Worm (Caenorhabditis elegans): ENCODE data around the gene Y55F3AM.11.

Y55F3AM.11 gene

DNA sequence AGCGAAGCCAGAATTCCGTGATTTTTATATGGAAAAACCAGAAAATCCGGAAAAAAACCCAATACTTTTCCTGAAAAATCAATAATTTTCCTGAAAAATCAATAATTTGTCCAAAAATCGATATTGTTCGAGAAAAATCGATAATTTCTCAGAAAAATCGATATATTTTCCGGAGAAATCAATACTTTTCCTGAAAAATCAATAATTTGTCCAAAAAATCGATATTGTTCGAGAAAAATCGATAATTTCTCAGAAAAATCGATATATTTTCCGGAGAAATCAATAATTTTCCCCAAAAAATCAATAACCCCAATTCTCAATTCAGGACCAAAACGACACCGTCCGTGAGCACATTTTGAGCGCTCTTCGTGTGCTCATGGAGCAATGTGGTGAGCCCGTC is 43.7 kb downstream of the Y55F3AM.11 start:
- peak; percentile 97 for TF ChIP-seq ceh-28 (tag; optimal IDR thresholded peaks at IDR 0.05)
- no peak for TF ChIP-seq nhr-237 (tag; optimal IDR thresholded peaks at IDR 0.05)

DNA sequence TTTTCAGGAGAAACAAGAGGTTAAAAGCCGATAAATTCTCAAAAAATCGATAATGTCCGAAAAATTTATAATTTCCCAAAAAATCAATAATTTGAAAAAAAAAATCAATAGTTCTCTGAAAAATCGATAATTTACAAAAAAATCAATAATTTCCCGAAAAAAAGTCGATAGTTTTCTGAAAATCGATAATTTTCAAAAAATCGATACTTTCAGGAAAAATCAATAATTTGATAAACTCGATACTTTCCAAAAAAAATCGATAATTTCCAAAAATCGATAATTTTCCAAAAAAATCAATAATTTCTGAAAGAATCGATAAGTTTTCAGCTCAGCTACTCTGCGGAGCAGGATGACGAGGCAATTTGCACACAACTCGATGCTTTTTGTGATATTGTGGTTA is 44.5 kb downstream of the Y55F3AM.11 start:
- peak; percentile 99 for TF ChIP-seq ceh-28 (tag; optimal IDR thresholded peaks at IDR 0.05)
- TF ChIP-seq elt-2 (tag; optimal IDR thresholded peaks at IDR 0.05), result no peak

ce11 chrIV:998914-999313 is 45.3 kb downstream of the Y55F3AM.11 start, which contains the start of gene Y55F3AM.5:
Gene Y55F3AM.5 (plus strand): TSS chrIV:999214.
- no peak for TF ChIP-seq nhr-23 (tag; optimal IDR thresholded peaks at IDR 0.05)
- no peak for TF ChIP-seq nhr-76 (tag; optimal IDR thresholded peaks at IDR 0.05)
- TF ChIP-seq egl-27 (tag; optimal IDR thresholded peaks at IDR 0.05), result no peak

DNA sequence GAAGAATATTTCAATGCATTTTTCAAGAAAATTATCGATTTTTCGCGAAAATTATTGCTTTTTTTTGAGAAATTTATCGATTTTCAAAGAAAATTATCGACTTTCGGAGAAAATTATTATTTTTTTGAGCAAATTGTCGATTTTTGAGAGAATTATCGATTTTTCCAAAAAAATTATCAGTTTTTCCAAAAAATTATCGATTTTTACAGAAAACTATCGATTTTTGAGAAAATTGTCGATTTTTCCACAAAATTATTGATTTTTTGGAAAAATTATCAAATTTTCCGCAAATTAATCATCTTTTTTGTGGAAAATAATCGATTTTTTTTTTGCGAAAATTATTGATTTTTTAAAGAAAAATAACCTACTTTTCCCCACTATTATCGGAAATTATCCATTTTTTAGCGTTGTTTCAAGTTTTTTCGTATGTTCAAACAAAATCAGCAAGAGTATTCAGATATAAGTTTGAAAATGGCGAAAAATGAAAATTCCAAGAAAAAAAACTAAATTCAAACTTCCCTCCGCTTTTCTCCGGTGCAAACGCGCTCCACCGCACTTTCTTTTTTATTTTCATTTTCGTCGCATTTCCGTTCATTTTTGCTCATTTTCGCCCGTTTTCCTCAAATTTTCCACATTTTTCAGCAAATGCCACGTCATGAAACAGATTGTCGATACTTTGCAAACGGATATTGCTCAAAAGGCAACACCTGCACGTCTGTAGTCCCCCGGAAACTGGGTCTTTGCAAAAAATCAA is 52.4 kb downstream of the Y55F3AM.11 start, which contains the start of gene lep-2:
Gene lep-2 (plus strand): TSS at position 637 of the 754 bp plus-strand sequence.
- TF ChIP-seq ceh-9 (tag; optimal IDR thresholded peaks at IDR 0.05) (no peak), nfya-1 (tag; optimal IDR thresholded peaks at IDR 0.05; ENCODE audit: insufficient read depth) (peak; percentile 4), R02D3.7 (tag; optimal IDR thresholded peaks at IDR 0.05) (no peak), pha-4 (tag; optimal IDR thresholded peaks at IDR 0.05) (no peak), ceh-28 (tag; optimal IDR thresholded peaks at IDR 0.05) (peak; percentile 96), nhr-76 (tag; optimal IDR thresholded peaks at IDR 0.05) (no peak), lin-15B (tag; optimal IDR thresholded peaks at IDR 0.05) (peak; percentile 40)

DNA sequence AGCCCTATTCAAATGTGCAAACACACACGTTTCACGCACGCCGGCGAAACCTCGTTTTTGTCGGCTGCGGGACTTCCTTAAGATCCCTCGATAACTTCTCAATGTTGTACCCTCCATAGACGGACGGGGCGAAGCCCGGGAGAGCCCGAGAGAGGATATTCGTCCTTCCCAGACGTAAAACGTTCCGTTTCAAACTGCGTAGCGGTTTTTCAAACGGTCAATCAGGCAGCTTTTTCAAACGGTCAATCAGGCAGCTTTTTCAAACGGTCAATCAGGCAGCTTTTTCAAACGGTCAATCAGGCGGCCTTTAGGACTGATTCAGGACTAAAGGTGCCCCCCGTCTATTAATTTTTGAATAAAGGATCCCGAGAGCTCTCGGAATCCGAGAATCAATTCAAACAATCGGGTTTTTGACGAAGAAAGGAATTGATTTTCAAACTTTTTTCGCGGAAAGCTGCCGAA is 53.0 kb downstream of the Y55F3AM.11 start:
- no peak for TF ChIP-seq nhr-11 (tag; optimal IDR thresholded peaks at IDR 0.05)
- TF ChIP-seq ceh-82 (tag; optimal IDR thresholded peaks at IDR 0.05), result no peak
- TF ChIP-seq elt-2 (tag; optimal IDR thresholded peaks at IDR 0.05), result peak; percentile 3
- peak; percentile 25 for TF ChIP-seq pqm-1 (tag; optimal IDR thresholded peaks at IDR 0.05)
- no peak for TF ChIP-seq nhr-12 (tag; optimal IDR thresholded peaks at IDR 0.05)
- no peak for TF ChIP-seq nhr-25 (tag; optimal IDR thresholded peaks at IDR 0.05)
- no peak for TF ChIP-seq eor-1 (tag; optimal IDR thresholded peaks at IDR 0.05)
- TF ChIP-seq ama-1 (optimal IDR thresholded peaks at IDR 0.05), result peak; percentile 92
- TF ChIP-seq skn-1 (tag; optimal IDR thresholded peaks at IDR 0.05), result no peak
- no peak for TF ChIP-seq nhr-237 (tag; optimal IDR thresholded peaks at IDR 0.05)
- no peak for TF ChIP-seq ztf-11 (tag; optimal IDR thresholded peaks at IDR 0.05)
- TF ChIP-seq R02D3.7 (tag; optimal IDR thresholded peaks at IDR 0.05), result no peak
- TF ChIP-seq nfya-1 (tag; optimal IDR thresholded peaks at IDR 0.05; ENCODE audit: insufficient read depth), result no peak
- TF ChIP-seq nhr-67 (tag; optimal IDR thresholded peaks at IDR 0.05), result no peak
- no peak for TF ChIP-seq unc-39 (tag; optimal IDR thresholded peaks at IDR 0.05)
- no peak for TF ChIP-seq nhr-76 (tag; optimal IDR thresholded peaks at IDR 0.05)
- no peak for TF ChIP-seq pha-4 (tag; optimal IDR thresholded peaks at IDR 0.05)
- no peak for TF ChIP-seq unc-62 (GFP tag; optimal IDR thresholded peaks at IDR 0.05)
- TF ChIP-seq fkh-2 (tag; optimal IDR thresholded peaks at IDR 0.05), result no peak
- TF ChIP-seq lin-39 (tag; optimal IDR thresholded peaks at IDR 0.05), result no peak
- no peak for TF ChIP-seq lin-15B (tag; optimal IDR thresholded peaks at IDR 0.05)
- no peak for TF ChIP-seq ZK546.5 (tag; optimal IDR thresholded peaks at IDR 0.05)
- no peak for TF ChIP-seq ceh-9 (tag; optimal IDR thresholded peaks at IDR 0.05)
- no peak for TF ChIP-seq ceh-28 (tag; optimal IDR thresholded peaks at IDR 0.05)
- TF ChIP-seq fos-1 (tag; optimal IDR thresholded peaks at IDR 0.05), result no peak
- no peak for TF ChIP-seq nhr-77 (tag; optimal IDR thresholded peaks at IDR 0.05)
- TF ChIP-seq elt-1 (tag; optimal IDR thresholded peaks at IDR 0.05), result no peak
- TF ChIP-seq daf-12 (tag; optimal IDR thresholded peaks at IDR 0.05), result no peak
- no peak for TF ChIP-seq egl-5 (tag; optimal IDR thresholded peaks at IDR 0.05)
- TF ChIP-seq mdl-1 (tag; optimal IDR thresholded peaks at IDR 0.05), result no peak
- TF ChIP-seq ceh-16 (tag; optimal IDR thresholded peaks at IDR 0.05), result no peak
- peak; percentile 94 for TF ChIP-seq snpc-4 (tag; optimal IDR thresholded peaks at IDR 0.05)
